Fruit fly (Drosophila melanogaster) whole organism, embryonic: ENCODE measurements around the gene CG34148.

Experiments
- Adf1 ChIP-seq: fragments of 200-800 bp; sonication (Bioruptor generic); IDR thresholded peaks from 2 replicates; pipeline ENCODE4 v1.3.6; 2022; ENCODE audit warnings: missing biosample characterization, missing genetic modification characterization
- Aef1 ChIP-seq: fragments of 200-800 bp; sonication (Bioruptor generic); IDR thresholded peaks from 3 replicates; pipeline ENCODE4 v1.3.6; 2022; ENCODE audit warnings: missing biosample characterization, missing genetic modification characterization
- Bdp1 ChIP-seq: fragments of 200-800 bp; sonication (Bioruptor generic); optimal IDR thresholded peaks from 3 replicates; lab custom pipeline; 2016; ENCODE audit warnings: missing biosample characterization, missing genetic modification characterization
- CG10209 ChIP-seq: fragments of 200-800 bp; sonication (Bioruptor generic); optimal IDR thresholded peaks from 3 replicates; lab custom pipeline; 2017; ENCODE audit warnings: missing biosample characterization, mild to moderate bottlenecking, missing genetic modification characterization, missing genetic modification reagents
- CG10267 ChIP-seq: fragments of 200-800 bp; sonication (Bioruptor generic); optimal IDR thresholded peaks from 2 replicates; lab custom pipeline; 2018; ENCODE audit warnings: missing biosample characterization, mild to moderate bottlenecking, missing genetic modification characterization, moderate library complexity
- CG10366 ChIP-seq: fragments of 200-800 bp; sonication (Bioruptor generic); IDR thresholded peaks from 2 replicates; pipeline ENCODE4 v1.3.6; 2022; ENCODE audit warnings: missing biosample characterization, missing genetic modification characterization
- CG10565 ChIP-seq: fragments of 200-800 bp; sonication (Bioruptor generic); optimal IDR thresholded peaks from 3 replicates; lab custom pipeline; 2016; ENCODE audit warnings: missing biosample characterization, mild to moderate bottlenecking, missing genetic modification characterization
- CG11247 ChIP-seq: fragments of 200-800 bp; sonication (Bioruptor generic); IDR thresholded peaks from 2 replicates; pipeline ENCODE4 v1.3.6; 2022; ENCODE audit warnings: missing biosample characterization, missing genetic modification characterization
- CG1233 ChIP-seq: fragments of 200-800 bp; sonication (Bioruptor generic); optimal IDR thresholded peaks from 4 replicates; lab custom pipeline; 2018; ENCODE audit warnings: missing biosample characterization, mild to moderate bottlenecking, missing genetic modification characterization
- CG1647 ChIP-seq: fragments of 200-800 bp; sonication (Bioruptor generic); optimal IDR thresholded peaks from 3 replicates; lab custom pipeline; 2016; ENCODE audit warnings: missing biosample characterization, missing genetic modification characterization
- CG16813 ChIP-seq: fragments of 200-800 bp; sonication (Bioruptor generic); IDR thresholded peaks from 3 replicates; pipeline ENCODE4 v1.3.6; 2022; ENCODE audit warnings: missing biosample characterization, missing genetic modification characterization; ENCODE audit not compliant: partially characterized antibody
- CG17359 ChIP-seq: fragments of 200-800 bp; sonication (Bioruptor generic); optimal IDR thresholded peaks from 3 replicates; lab custom pipeline; 2018; ENCODE audit warnings: missing biosample characterization, mild to moderate bottlenecking, missing genetic modification characterization, moderate library complexity
- CG1832 ChIP-seq: fragments of 200-800 bp; sonication (Bioruptor generic); optimal IDR thresholded peaks from 2 replicates; lab custom pipeline; 2017; ENCODE audit warnings: missing biosample characterization, mild to moderate bottlenecking, missing genetic modification characterization, inconsistent platforms
- CG18599 ChIP-seq: fragments of 200-800 bp; sonication (Bioruptor generic); optimal IDR thresholded peaks from 3 replicates; lab custom pipeline; 2017; ENCODE audit warnings: missing biosample characterization, missing genetic modification characterization, mild to moderate bottlenecking, moderate library complexity, missing genetic modification reagents
- CG6689 ChIP-seq: fragments of 200-800 bp; sonication (Bioruptor generic); IDR thresholded peaks from 2 replicates; pipeline ENCODE4 v1.3.6; 2022; ENCODE audit warnings: missing biosample characterization, missing genetic modification characterization
- CG7786 ChIP-seq: fragments of 200-800 bp; sonication (Bioruptor generic); optimal IDR thresholded peaks from 2 replicates; lab custom pipeline; 2016; ENCODE audit warnings: missing biosample characterization, missing genetic modification characterization
- CG7963 ChIP-seq: fragments of 200-800 bp; sonication (Bioruptor generic); IDR thresholded peaks from 3 replicates; pipeline ENCODE4 v1.3.6; 2022; ENCODE audit warnings: missing biosample characterization, missing genetic modification characterization; ENCODE audit not compliant: partially characterized antibody
- CG8924 ChIP-seq: fragments of 200-800 bp; optimal IDR thresholded peaks from 3 replicates; lab custom pipeline; 2019; ENCODE audit warnings: missing biosample characterization, mild to moderate bottlenecking, missing genetic modification characterization, moderate library complexity
- CG9437 ChIP-seq: fragments of 200-800 bp; sonication (Bioruptor generic); optimal IDR thresholded peaks from 2 replicates; lab custom pipeline; 2018; ENCODE audit warnings: missing biosample characterization, mild to moderate bottlenecking, missing genetic modification characterization
- Deaf1 ChIP-seq: fragments of 200-800 bp; optimal IDR thresholded peaks from 3 replicates; lab custom pipeline; 2019; ENCODE audit warnings: missing biosample characterization, mild to moderate bottlenecking, missing genetic modification characterization, moderate library complexity
- Elba2 ChIP-seq: fragments of 200-800 bp; sonication (Bioruptor generic); optimal IDR thresholded peaks from 3 replicates; lab custom pipeline; 2016; ENCODE audit warnings: missing biosample characterization, missing genetic modification characterization
- Fer1 ChIP-seq: fragments of 200-800 bp; sonication (Bioruptor generic); optimal IDR thresholded peaks from 2 replicates; lab custom pipeline; 2017; ENCODE audit warnings: missing biosample characterization, mild to moderate bottlenecking, missing genetic modification characterization
- HmgD ChIP-seq: fragments of 200-800 bp; sonication (Bioruptor generic); optimal IDR thresholded peaks from 3 replicates; lab custom pipeline; 2016; ENCODE audit warnings: missing biosample characterization, missing genetic modification characterization
- MESR4 ChIP-seq: fragments of 200-800 bp; sonication (Bioruptor generic); optimal IDR thresholded peaks from 2 replicates; lab custom pipeline; 2018; ENCODE audit warnings: missing biosample characterization, mild to moderate bottlenecking, missing genetic modification characterization, moderate library complexity
- Max ChIP-seq: fragments of 200-800 bp; sonication (Bioruptor generic); optimal IDR thresholded peaks from 2 replicates; lab custom pipeline; 2016; ENCODE audit warnings: missing biosample characterization, mild to moderate bottlenecking, missing genetic modification characterization
- Med ChIP-seq: fragments of 200-800 bp; sonication (Bioruptor generic); peaks from one replicate; lab custom pipeline; 2016; ENCODE audit warnings: missing biosample characterization, missing genetic modification characterization, mild to moderate bottlenecking, inconsistent platforms, moderate library complexity
- Oaz ChIP-seq: fragments of 200-800 bp; sonication (Bioruptor generic); IDR thresholded peaks from 2 replicates; pipeline ENCODE4 v1.3.6; 2022; ENCODE audit warnings: missing biosample characterization, missing genetic modification characterization
- PHDP ChIP-seq: fragments of 200-800 bp; sonication (Bioruptor generic); optimal IDR thresholded peaks from 3 replicates; lab custom pipeline; 2018; ENCODE audit warnings: missing biosample characterization, mild to moderate bottlenecking, missing genetic modification characterization, moderate library complexity
- Pdp1 ChIP-seq, 2 experiments: fragments of 200-800 bp; sonication (Bioruptor generic); optimal IDR thresholded peaks; 3 replicates each; lab custom pipeline; 2016; ENCODE audit warnings: missing biosample characterization in 2 of 2, missing genetic modification characterization in 2 of 2, mild to moderate bottlenecking in 1 of 2, moderate library complexity in 1 of 2
- Trl ChIP-seq, 3 experiments: fragments of >200 bp in 2 of 3; fragments of 200-800 bp in 1 of 3; sonication (Bioruptor generic) in 1 of 3; optimal IDR thresholded peaks; 2 replicates in 1 of 3; 3 replicates in 2 of 3; lab custom pipeline; 2016 to 2017; ENCODE audit warnings: missing biosample characterization in 1 of 3, missing genetic modification characterization in 1 of 3
- Usf ChIP-seq: fragments of 200-800 bp; sonication (Bioruptor generic); optimal IDR thresholded peaks from 2 replicates; lab custom pipeline; 2017; ENCODE audit warnings: missing genotype, missing biosample characterization, missing genetic modification characterization
- bsh ChIP-seq, 2 experiments: fragments of 200-800 bp; sonication (Bioruptor generic); optimal IDR thresholded peaks; 2 replicates each; lab custom pipeline; 2017 to 2018; ENCODE audit warnings: mild to moderate bottlenecking in 2 of 2, missing biosample characterization in 2 of 2, missing genetic modification characterization in 2 of 2, moderate library complexity in 1 of 2
- crol ChIP-seq: fragments of 200-800 bp; sonication (Bioruptor generic); IDR thresholded peaks from 2 replicates; pipeline ENCODE4 v1.3.6; 2022; ENCODE audit warnings: missing biosample characterization, missing genetic modification characterization
- dmrt11E ChIP-seq: fragments of 200-800 bp; sonication (Bioruptor generic); optimal IDR thresholded peaks from 3 replicates; lab custom pipeline; 2018; ENCODE audit warnings: missing biosample characterization, mild to moderate bottlenecking, missing genetic modification characterization, moderate library complexity
- dmrt99B ChIP-seq: fragments of 200-800 bp; sonication (Bioruptor generic); optimal IDR thresholded peaks from 2 replicates; lab custom pipeline; 2018; ENCODE audit warnings: missing biosample characterization, mild to moderate bottlenecking, missing genetic modification characterization, moderate library complexity
- ems ChIP-seq: fragments of 200-800 bp; sonication (Bioruptor generic); optimal IDR thresholded peaks from 3 replicates; lab custom pipeline; 2016; ENCODE audit warnings: missing biosample characterization, missing genetic modification characterization
- eve ChIP-seq, 2 experiments: fragments of >200 bp; optimal IDR thresholded peaks; 2 replicates each; lab custom pipeline; 2017; ENCODE audit warnings: missing biosample characterization in 2 of 2, missing genetic modification characterization in 2 of 2
- exex ChIP-seq: fragments of 200-800 bp; sonication (Bioruptor generic); optimal IDR thresholded peaks from 4 replicates; lab custom pipeline; 2018; ENCODE audit warnings: missing biosample characterization, mild to moderate bottlenecking, missing genetic modification characterization, moderate library complexity
- fd96Cb ChIP-seq: fragments of 200-800 bp; sonication (Bioruptor generic); optimal IDR thresholded peaks from 2 replicates; lab custom pipeline; 2018; ENCODE audit warnings: missing biosample characterization, mild to moderate bottlenecking, missing genetic modification characterization, moderate library complexity
- grn ChIP-seq: fragments of 200-800 bp; sonication (Bioruptor generic); optimal IDR thresholded peaks from 3 replicates; lab custom pipeline; 2017; ENCODE audit warnings: missing biosample characterization, missing genetic modification characterization
- mirr ChIP-seq: fragments of 200-800 bp; sonication (Bioruptor generic); optimal IDR thresholded peaks from 3 replicates; lab custom pipeline; 2018; ENCODE audit warnings: missing biosample characterization, mild to moderate bottlenecking, missing genetic modification characterization
- nom ChIP-seq: fragments of 200-800 bp; sonication (Bioruptor generic); optimal IDR thresholded peaks from 2 replicates; lab custom pipeline; 2017; ENCODE audit warnings: missing biosample characterization, missing genetic modification characterization, mild to moderate bottlenecking, moderate library complexity, missing genetic modification reagents
- row ChIP-seq: fragments of 200-800 bp; sonication (Bioruptor generic); IDR thresholded peaks from 3 replicates; pipeline ENCODE4 v1.3.6; 2022; ENCODE audit warnings: missing biosample characterization, missing genetic modification characterization
- sug ChIP-seq: fragments of 200-800 bp; optimal IDR thresholded peaks from 2 replicates; lab custom pipeline; 2019; ENCODE audit warnings: missing biosample characterization, mild to moderate bottlenecking, missing genetic modification characterization, moderate library complexity
- tgo ChIP-seq: fragments of 200-800 bp; sonication (Bioruptor generic); IDR thresholded peaks from 3 replicates; pipeline ENCODE4 v1.3.6; 2022; ENCODE audit warnings: missing biosample characterization, missing genetic modification characterization
- tio ChIP-seq: fragments of 200-800 bp; sonication (Bioruptor generic); optimal IDR thresholded peaks from 2 replicates; lab custom pipeline; 2017; ENCODE audit warnings: missing biosample characterization, missing genetic modification characterization, inconsistent platforms
- tx ChIP-seq: fragments of 200-800 bp; sonication (Bioruptor generic); optimal IDR thresholded peaks from 2 replicates; lab custom pipeline; 2016; ENCODE audit warnings: missing biosample characterization, missing genetic modification characterization

Gene CG34148

DNA sequence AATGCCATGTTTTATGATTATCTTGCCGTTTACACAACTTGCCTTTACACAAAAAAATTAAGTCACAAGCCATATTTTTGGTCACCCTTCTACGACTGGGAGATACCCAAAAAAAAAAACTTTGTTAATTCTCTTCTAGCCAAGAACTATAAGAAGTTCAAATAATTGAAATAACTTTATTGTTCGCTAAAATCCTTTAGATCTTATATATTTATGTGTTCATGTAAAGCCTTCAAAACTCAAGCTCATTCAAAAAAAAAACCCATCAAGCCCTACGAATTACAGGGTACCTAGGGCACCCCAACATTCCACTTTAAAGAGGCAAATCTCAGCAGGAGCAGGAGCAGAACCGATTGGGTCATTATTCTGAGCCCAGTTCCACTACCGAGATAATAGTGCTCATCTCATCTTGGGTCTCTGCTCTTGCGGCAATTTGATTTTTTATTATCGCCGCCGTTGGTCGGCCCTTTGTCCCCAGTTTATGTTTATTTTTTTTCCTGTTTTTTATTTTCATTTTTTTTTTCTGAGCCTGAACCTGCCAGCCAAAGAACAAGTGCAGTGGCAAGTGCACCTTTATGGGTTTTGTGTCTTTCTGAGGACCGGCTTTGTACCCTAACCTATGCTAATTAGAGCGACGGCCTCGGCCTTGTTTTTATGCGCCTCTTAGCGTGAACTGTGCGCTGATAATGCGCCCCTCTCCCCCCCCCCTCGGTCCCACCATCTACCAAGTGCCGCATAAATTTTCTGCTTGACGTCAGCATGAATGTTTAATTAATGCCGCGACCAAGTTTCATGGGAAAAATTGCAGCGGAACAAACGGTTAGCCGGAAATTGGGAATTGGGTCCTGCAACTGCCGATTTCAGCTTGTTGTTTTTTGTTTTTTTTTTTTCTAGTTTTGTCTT lies 36.8 kb downstream of the CG34148 start (continued):
- TF ChIP-seq crol (peak; percentile 86), tio (GFP tag; lab: Kevin White, UChicago) (no peak), nom (peak; percentile 60), Max (GFP tag; lab: Kevin White, UChicago) (no peak), CG11247 (GFP tag; lab: Robert Waterston, UW) (no peak), tx (GFP tag; lab: Kevin White, UChicago) (no peak), CG10366 (GFP tag; lab: Robert Waterston, UW) (no peak), Adf1 (no peak), Elba2 (GFP tag; lab: Kevin White, UChicago) (no peak), dmrt11E (tag; lab: Kevin White, UChicago) (peak; percentile 31), Trl (optimal IDR thresholded peaks at IDR 0.05; lab: Kevin White, UChicago) (no peak), Trl (GFP tag; optimal IDR thresholded peaks at IDR 0.05; lab: Kevin White, UChicago) (no peak), tgo (GFP tag; lab: Robert Waterston, UW) (no peak), row (GFP tag; lab: Robert Waterston, UW) (peak; percentile 18; the same call in 1 of the 3 replicates), CG10209 (GFP tag; lab: Kevin White, UChicago) (no peak)

DNA sequence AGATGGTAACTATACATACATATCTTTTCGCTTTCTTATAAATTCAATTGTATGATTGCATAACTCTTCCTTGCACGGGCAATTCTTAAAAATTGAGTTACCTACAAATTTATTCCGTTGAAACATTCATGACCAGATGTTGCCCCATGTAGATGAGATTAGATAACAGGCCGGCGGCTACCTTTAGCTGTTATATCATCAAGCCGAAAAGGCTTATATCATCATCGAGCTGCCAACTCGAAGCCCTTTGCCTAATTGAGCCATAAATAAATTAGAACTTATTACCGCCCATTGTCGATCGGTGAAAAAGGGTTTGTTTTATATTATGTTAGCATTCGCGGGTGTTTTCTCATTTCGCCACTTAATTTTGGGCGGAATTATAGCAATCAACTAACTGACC lies 38.1 kb downstream of the CG34148 start:
- no peak for TF ChIP-seq CG9437
- no peak for TF ChIP-seq HmgD (GFP tag; lab: Kevin White, UChicago)
- TF ChIP-seq Med (GFP tag; lab: Kevin White, UChicago): peak; percentile 46
- peak in 1 of 2 experiments; percentile 98 for TF ChIP-seq Pdp1 (GFP tag; optimal IDR thresholded peaks at IDR 0.05; lab: Kevin White, UChicago)
- peak in 1 of 2 experiments; percentile 46 for TF ChIP-seq eve (GFP tag; optimal IDR thresholded peaks at IDR 0.05; lab: Kevin White, UChicago)
- TF ChIP-seq mirr (GFP tag; lab: Kevin White, UChicago): peak; percentile 12
- TF ChIP-seq bsh (GFP tag; optimal IDR thresholded peaks at IDR 0.05; lab: Kevin White, UChicago): no peak
- TF ChIP-seq exex: peak; percentile 56
- TF ChIP-seq sug: peak; percentile 58
- TF ChIP-seq CG8924: no peak
- peak; percentile 83 for TF ChIP-seq grn (GFP tag; lab: Kevin White, UChicago)

DNA sequence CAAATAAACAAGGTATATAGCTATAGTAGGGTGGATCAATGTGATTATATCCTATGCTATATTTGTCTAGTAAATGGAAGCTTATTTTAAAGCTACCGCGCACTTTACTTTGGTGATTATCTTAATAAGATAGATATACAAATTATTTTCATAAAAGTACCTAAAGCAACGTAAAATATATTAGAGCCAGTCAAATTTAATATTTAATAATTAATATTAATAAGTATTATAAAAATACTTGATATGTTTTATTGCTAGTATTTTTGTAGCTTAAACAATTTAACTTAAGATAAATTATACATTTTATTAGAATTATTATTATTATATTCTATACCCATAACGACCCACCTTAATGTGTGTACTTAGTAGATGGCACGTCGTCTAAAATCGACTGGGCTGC lies 38.9 kb downstream of the CG34148 start:
- TF ChIP-seq ems (GFP tag; lab: Kevin White, UChicago) (no peak), CG1832 (GFP tag; lab: Kevin White, UChicago) (no peak), CG7963 (GFP tag; lab: Robert Waterston, UW) (no peak), PHDP (tag; lab: Kevin White, UChicago) (peak; percentile 49), Fer1 (GFP tag; lab: Kevin White, UChicago) (no peak), dmrt99B (tag; lab: Kevin White, UChicago) (peak; percentile 55), CG6689 (GFP tag; lab: Robert Waterston, UW) (peak; percentile 35; the same call in 1 of the 2 replicates), fd96Cb (tag; lab: Kevin White, UChicago) (peak; percentile 19), Usf (no peak), CG16813 (no peak), CG1233 (GFP tag; lab: Kevin White, UChicago) (peak; percentile 34), MESR4 (no peak), CG1647 (GFP tag; lab: Kevin White, UChicago) (no peak), Aef1 (no peak), CG10565 (GFP tag; lab: Kevin White, UChicago) (no peak), Bdp1 (GFP tag; lab: Kevin White, UChicago) (no peak), CG17359 (tag; lab: Kevin White, UChicago) (peak; percentile 9), Oaz (no peak), CG18599 (GFP tag; lab: Kevin White, UChicago) (peak; percentile 23), Deaf1 (tag; lab: Kevin White, UChicago) (peak; percentile 10), CG10267 (peak; percentile 47), CG7786 (no peak)
